Worm (Caenorhabditis elegans) whole organism, L4/young adult: Measurements from ENCODE around the gene ZK856.19.

Experiments
- W03F9.2 ChIP-seq: fragments of 150-350 bp; optimal IDR thresholded peaks from 2 replicates; lab custom pipeline; 2014; ENCODE audit warnings: missing biosample characterization, missing genetic modification characterization
- dao-5 ChIP-seq: sonication (generic microtip); optimal IDR thresholded peaks from 2 replicates; lab custom pipeline; 2016; ENCODE audit warnings: missing genotype, missing genetic modification characterization, moderate library complexity, missing compliant biosample characterization
- him-1 ChIP-seq: sonication (generic microtip); optimal IDR thresholded peaks from 2 replicates; lab custom pipeline; 2016; ENCODE audit warnings: missing genotype, missing genetic modification reagents, missing genetic modification characterization, missing compliant biosample characterization

The ZK856.19 gene

DNA sequence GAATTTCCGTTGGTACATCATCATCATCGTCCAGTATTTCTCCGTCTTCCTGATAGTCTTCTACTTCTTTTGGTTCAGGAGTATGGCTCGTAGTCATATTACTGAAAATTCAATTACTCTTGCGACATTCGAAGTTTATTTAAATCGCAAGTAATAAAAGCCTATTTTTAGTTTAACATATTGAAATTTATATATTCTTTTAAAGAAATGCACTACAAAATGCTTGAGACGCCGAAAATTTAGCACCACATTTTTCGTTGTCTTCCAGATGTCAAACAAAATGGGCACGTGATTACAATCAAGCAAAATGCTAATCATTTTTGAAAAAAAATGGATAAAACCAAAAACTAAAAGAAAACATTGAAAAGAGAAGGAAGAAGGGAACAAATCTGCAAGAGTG, 7.3 kb upstream of the ZK856.19 start, which contains the start of gene zhit-3:
Gene zhit-3, minus strand, starts transcription at position 101 of the 400 bp plus-strand sequence.
- TF ChIP-seq dao-5 (tag; lab: Kevin White, UChicago) (no peak), him-1 (tag; lab: Kevin White, UChicago) (no peak), W03F9.2 (tag; lab: Kevin White, UChicago) (no peak)

DNA sequence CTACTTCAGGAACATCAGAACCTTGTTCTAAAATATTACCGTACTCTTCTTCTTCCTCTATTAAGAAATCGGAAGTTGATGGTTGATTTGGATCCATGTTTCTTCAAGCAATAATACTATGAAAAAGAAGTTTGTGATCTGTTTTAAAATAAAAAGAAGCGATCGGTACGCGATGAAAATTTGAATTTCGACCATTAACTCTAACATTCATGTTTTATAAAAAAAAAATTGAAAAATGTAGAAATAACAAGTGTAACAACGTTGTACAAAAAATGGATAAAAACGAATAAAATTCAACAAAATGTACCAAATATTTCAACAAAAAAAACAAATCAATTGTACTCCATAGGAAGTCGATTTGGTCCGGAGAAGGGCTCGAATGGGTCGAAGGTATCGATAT, 5.5 kb upstream of the ZK856.19 start, which contains the start of gene tftc-3:
Gene tftc-3, minus strand, starts transcription at position 101 of the 400 bp plus-strand sequence.
- no peak for TF ChIP-seq W03F9.2 (tag; lab: Kevin White, UChicago)
- no peak for TF ChIP-seq dao-5 (tag; lab: Kevin White, UChicago)
- TF ChIP-seq him-1 (tag; lab: Kevin White, UChicago), result no peak

- TF ChIP-seq W03F9.2 (tag; lab: Kevin White, UChicago) (no peak), dao-5 (tag; lab: Kevin White, UChicago) (no peak), him-1 (tag; lab: Kevin White, UChicago) (no peak)
Observed at ce11 chrV:10206502-10206901, 1.8 kb upstream of the ZK856.19 start, which contains the start of gene rpc-25. Gene rpc-25, minus strand, starts transcription at chrV:10206602.

DNA sequence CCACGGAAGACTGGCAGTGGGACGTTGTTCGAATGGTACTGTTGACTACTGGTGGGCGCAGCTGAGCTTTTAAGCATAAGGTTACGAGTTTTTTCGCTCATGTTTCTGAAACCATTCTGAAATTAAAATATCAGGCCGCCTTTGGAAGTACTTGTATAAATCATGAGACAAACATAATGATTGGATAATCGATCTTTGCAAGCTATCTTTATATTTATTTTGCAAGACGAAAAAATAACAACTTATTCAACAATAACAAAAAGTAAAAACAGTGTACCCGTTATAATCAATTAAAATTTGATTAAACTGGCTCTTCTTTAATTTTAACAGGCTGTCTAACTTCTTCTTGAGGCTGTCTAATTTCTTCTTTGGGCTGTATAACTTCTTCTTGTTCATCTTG, 770 bp upstream of the ZK856.19 start, which contains the start of gene ZK856.16:
Gene ZK856.16, minus strand, starts transcription at position 101 of the 400 bp plus-strand sequence.
- TF ChIP-seq W03F9.2 (tag; lab: Kevin White, UChicago) (no peak), him-1 (tag; lab: Kevin White, UChicago) (no peak), dao-5 (tag; lab: Kevin White, UChicago) (no peak)

ce11 chrV:10203435-10204009, 1.2 kb downstream of the ZK856.19 start, which contains the start of gene chpf-1:
Gene chpf-1, minus strand, starts transcription at chrV:10203485.
- TF ChIP-seq dao-5 (tag; lab: Kevin White, UChicago) (no peak), W03F9.2 (tag; lab: Kevin White, UChicago) (no peak), him-1 (tag; lab: Kevin White, UChicago) (no peak)

ce11 chrV:10202340-10202739, 2.4 kb downstream of the ZK856.19 start:
- TF ChIP-seq W03F9.2 (tag; lab: Kevin White, UChicago) (no peak), dao-5 (tag; lab: Kevin White, UChicago) (no peak), him-1 (tag; lab: Kevin White, UChicago) (no peak)

DNA sequence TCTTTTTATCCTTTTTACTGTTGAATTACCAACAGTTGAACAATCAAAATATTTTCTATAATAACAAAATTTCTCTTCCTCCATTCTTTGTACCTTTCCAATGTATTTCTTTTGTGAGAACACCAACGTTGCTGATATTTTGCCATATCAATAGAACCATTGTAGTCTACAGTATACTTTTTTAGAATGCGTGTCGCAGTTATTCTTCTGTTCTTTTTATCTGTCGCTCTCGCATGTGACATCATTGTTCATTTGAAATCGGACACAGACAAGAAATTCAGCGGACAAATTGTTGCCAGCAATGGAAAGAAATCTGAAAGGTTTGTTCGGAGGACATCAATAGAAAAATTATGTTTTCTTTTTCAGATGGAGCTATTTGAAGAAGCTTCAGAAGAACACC, 2.8 kb downstream of the ZK856.19 start, which contains the start of gene ZK856.7:
Gene ZK856.7, plus strand, starts transcription at position 186 of the 400 bp plus-strand sequence.
- no peak for TF ChIP-seq him-1 (tag; lab: Kevin White, UChicago)
- TF ChIP-seq W03F9.2 (tag; lab: Kevin White, UChicago), result no peak
- TF ChIP-seq dao-5 (tag; lab: Kevin White, UChicago), result no peak

DNA sequence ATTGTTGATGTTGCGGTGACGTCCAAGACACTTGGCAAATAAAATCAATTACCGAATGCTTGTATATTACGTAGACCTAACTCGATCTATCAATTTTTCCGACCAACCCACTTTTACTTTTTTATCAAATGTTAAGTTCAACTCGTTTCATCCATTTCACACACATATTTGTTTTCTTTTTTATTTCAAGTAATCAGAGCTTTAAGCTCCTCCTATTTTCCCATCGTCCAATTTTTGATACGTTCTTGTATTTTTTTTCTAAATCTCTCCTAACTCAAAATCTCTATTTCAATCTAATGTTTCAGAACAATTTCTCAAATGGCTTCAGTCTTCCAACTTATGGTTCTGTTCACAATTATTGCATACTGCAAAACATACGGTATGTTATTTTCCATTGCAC, 6.3 kb downstream of the ZK856.19 start, which contains the start of gene ZK856.6:
Gene ZK856.6, plus strand, starts transcription at position 301 of the 400 bp plus-strand sequence.
- no peak for TF ChIP-seq W03F9.2 (tag; lab: Kevin White, UChicago)
- TF ChIP-seq him-1 (tag; lab: Kevin White, UChicago), result no peak
- no peak for TF ChIP-seq dao-5 (tag; lab: Kevin White, UChicago)

DNA sequence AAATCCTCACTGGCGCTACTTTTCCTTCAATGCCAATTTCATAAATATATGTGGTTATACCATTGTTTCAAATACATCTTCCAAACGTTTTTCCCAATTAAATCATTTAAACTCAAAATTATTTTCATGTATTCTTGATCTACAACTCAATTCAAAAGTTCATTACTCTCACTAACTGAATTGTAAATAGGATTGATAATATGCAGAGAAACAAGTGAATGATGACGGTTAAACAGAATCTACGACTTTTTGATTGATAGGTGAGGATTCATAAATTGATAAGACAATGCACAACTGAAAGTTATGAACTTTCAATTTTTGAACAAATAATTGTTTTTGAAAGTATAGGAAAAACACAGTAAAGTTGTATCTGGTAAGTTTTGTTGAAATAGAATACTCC, 13.5 kb downstream of the ZK856.19 start:
- no peak for TF ChIP-seq W03F9.2 (tag; lab: Kevin White, UChicago)
- TF ChIP-seq dao-5 (tag; lab: Kevin White, UChicago), result no peak
- TF ChIP-seq him-1 (tag; lab: Kevin White, UChicago), result no peak

- TF ChIP-seq W03F9.2 (tag; lab: Kevin White, UChicago) (no peak), dao-5 (tag; lab: Kevin White, UChicago) (no peak), him-1 (tag; lab: Kevin White, UChicago) (no peak)
Observed at ce11 chrV:10190081-10190556, 14.6 kb downstream of the ZK856.19 start, which contains the start of gene ZK856.5. Gene ZK856.5, minus strand, starts transcription at chrV:10190131.

ce11 chrV:10185719-10186118, 19.0 kb downstream of the ZK856.19 start, which contains the start of gene ZK856.18:
Gene ZK856.18, minus strand, starts transcription at chrV:10186007.
- TF ChIP-seq W03F9.2 (tag; lab: Kevin White, UChicago), result no peak
- TF ChIP-seq dao-5 (tag; lab: Kevin White, UChicago), result no peak

ce11 chrV:10183810-10184209, 20.9 kb downstream of the ZK856.19 start:
- TF ChIP-seq dao-5 (tag; lab: Kevin White, UChicago) (no peak), him-1 (tag; lab: Kevin White, UChicago) (no peak), W03F9.2 (tag; lab: Kevin White, UChicago) (no peak)

ce11 chrV:10182984-10183383, 21.7 kb downstream of the ZK856.19 start, which contains the start of gene ZK856.4:
Gene ZK856.4, plus strand, starts transcription at chrV:10183284.
- TF ChIP-seq him-1 (tag; lab: Kevin White, UChicago) (no peak), W03F9.2 (tag; lab: Kevin White, UChicago) (no peak)
